Worm (Caenorhabditis elegans): Measurements from ENCODE around the gene amt-3.

DNA sequence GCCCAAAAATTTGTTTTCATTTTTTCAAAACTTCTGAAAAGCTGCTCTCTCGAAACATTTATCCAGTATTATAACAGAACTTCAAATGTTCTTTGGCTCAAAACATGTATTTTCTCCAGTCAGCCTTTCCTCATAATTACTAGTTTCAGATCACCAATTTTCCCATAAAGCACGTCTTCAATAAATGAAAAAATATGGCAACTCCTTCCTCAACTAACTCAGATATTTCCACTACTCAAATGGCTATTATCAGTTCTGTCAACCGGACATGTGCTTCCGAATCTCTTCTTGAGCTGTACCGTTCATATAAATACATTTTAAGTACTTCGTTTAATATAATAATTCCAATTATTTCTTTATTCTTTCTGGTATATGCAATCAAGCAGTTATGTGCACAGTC lies 38.5 kb upstream of the amt-3 start, which contains the start of gene sra-13:
- TF ChIP-seq alr-1 (tag; optimal IDR thresholded peaks at IDR 0.05): no peak
- no peak for TF ChIP-seq nhr-10 (tag; optimal IDR thresholded peaks at IDR 0.05)
- no peak for TF ChIP-seq unc-39 (tag; optimal IDR thresholded peaks at IDR 0.05)
- no peak for TF ChIP-seq ama-1 (optimal IDR thresholded peaks at IDR 0.05)
- TF ChIP-seq unc-62 (GFP tag; optimal IDR thresholded peaks at IDR 0.05): no peak
- TF ChIP-seq nhr-11 (tag; optimal IDR thresholded peaks at IDR 0.05): no peak
- TF ChIP-seq ceh-82 (tag; optimal IDR thresholded peaks at IDR 0.05): no peak
- no peak for TF ChIP-seq snpc-4 (tag; optimal IDR thresholded peaks at IDR 0.05)
- TF ChIP-seq ztf-4 (tag; optimal IDR thresholded peaks at IDR 0.05): no peak
- no peak for TF ChIP-seq egl-27 (tag; optimal IDR thresholded peaks at IDR 0.05)

Data from whole organism, L2 larva.